Fruit fly (Drosophila melanogaster) whole organism, embryonic: ENCODE results near the gene Frq2.

Experiments used
- CG17802 ChIP-seq: fragments of 200-800 bp; sonication (Bioruptor generic); optimal IDR thresholded peaks from 2 replicates; lab custom pipeline; 2018; ENCODE audit warnings: missing biosample characterization, mild to moderate bottlenecking, missing genetic modification characterization, moderate library complexity
- CG2199 ChIP-seq: fragments of 200-800 bp; sonication (Bioruptor generic); IDR thresholded peaks from 3 replicates; pipeline ENCODE4 v1.3.6; 2022; ENCODE audit warnings: missing biosample characterization, missing genetic modification characterization
- D19B ChIP-seq: fragments of 200-800 bp; sonication (Bioruptor generic); optimal IDR thresholded peaks from 2 replicates; lab custom pipeline; 2017; ENCODE audit warnings: missing biosample characterization, mild to moderate bottlenecking, missing genetic modification characterization
- Hr39 ChIP-seq: fragments of >200 bp; optimal IDR thresholded peaks from 2 replicates; lab custom pipeline; 2017
- Med ChIP-seq: fragments of 200-800 bp; sonication (Bioruptor generic); peaks from one replicate; lab custom pipeline; 2016; ENCODE audit warnings: missing biosample characterization, missing genetic modification characterization, mild to moderate bottlenecking, inconsistent platforms, moderate library complexity
- TFAM ChIP-seq: fragments of 200-800 bp; sonication (Bioruptor generic); optimal IDR thresholded peaks from 2 replicates; lab custom pipeline; 2017; ENCODE audit warnings: missing biosample characterization, missing genetic modification characterization, inconsistent platforms
- cwo ChIP-seq: fragments of 200-800 bp; sonication (Bioruptor generic); optimal IDR thresholded peaks from 3 replicates; lab custom pipeline; 2017; ENCODE audit warnings: missing biosample characterization, missing genetic modification characterization, mild to moderate bottlenecking, moderate library complexity, missing genetic modification reagents
- eyg ChIP-seq: fragments of 200-800 bp; sonication (Bioruptor generic); optimal IDR thresholded peaks from 3 replicates; lab custom pipeline; 2016; ENCODE audit warnings: missing biosample characterization, missing genetic modification characterization
- gt ChIP-seq: fragments of 200-800 bp; sonication (Bioruptor generic); IDR thresholded peaks from 2 replicates; pipeline ENCODE4 v1.3.6; 2022; ENCODE audit warnings: missing biosample characterization, missing genetic modification characterization
- pfk ChIP-seq: fragments of 200-800 bp; sonication (Bioruptor generic); optimal IDR thresholded peaks from 2 replicates; lab custom pipeline; 2018; ENCODE audit warnings: missing biosample characterization, mild to moderate bottlenecking, missing genetic modification characterization, moderate library complexity
- sens ChIP-seq: fragments of 200-800 bp; sonication (Bioruptor generic); peaks from one replicate; lab custom pipeline; 2016; ENCODE audit warnings: missing biosample characterization, missing genetic modification characterization

Frq2 gene

dm6 chrX:18248267-18248666 lies 70.9 kb downstream of the Frq2 start (continued):
- TF ChIP-seq eyg (no peak), pfk (GFP tag; lab: Kevin White, UChicago) (peak; percentile 79), cwo (GFP tag; lab: Kevin White, UChicago) (peak; percentile 80)

- TF ChIP-seq Hr39 (lab: Kevin White, UChicago) (peak; percentile 81), gt (GFP tag; lab: Robert Waterston, UW) (no peak)
These were observed 74.5 kb downstream of the Frq2 start for dm6 chrX:18251910-18252309.

- TF ChIP-seq D19B (GFP tag; lab: Kevin White, UChicago) (no peak), CG17802 (tag; lab: Kevin White, UChicago) (no peak), sens (GFP tag; lab: Kevin White, UChicago) (peak; percentile 45), cwo (GFP tag; lab: Kevin White, UChicago) (peak; percentile 6), CG2199 (GFP tag; lab: Robert Waterston, UW) (0 out of 3 replicates have a peak, but pooled peaks have one; percentile 17), Med (peak; percentile 61), TFAM (GFP tag; lab: Kevin White, UChicago) (no peak)
These were observed 76.4 kb downstream of the Frq2 start for dm6 chrX:18253773-18254172.
